Worm (Caenorhabditis elegans) whole organism, L2 larva: ENCODE measurements around the gene C07A4.2.
A peak's percentile ranks its signal among the peaks of the same experiment; 100 is the strongest.

ENCODE experiments used
- C34F6.9 ChIP-seq: fragments of 150-350 bp; optimal IDR thresholded peaks from 2 replicates; lab custom pipeline; 2014; ENCODE audit warnings: missing biosample characterization, missing genetic modification characterization
- F13H6.1 ChIP-seq: sonication (generic microtip); optimal IDR thresholded peaks from 2 replicates; lab custom pipeline; 2016; ENCODE audit warnings: missing genetic modification characterization, missing compliant biosample characterization
- R02D3.7 ChIP-seq: fragments of 150-350 bp; optimal IDR thresholded peaks from 2 replicates; lab custom pipeline; 2014; ENCODE audit warnings: missing biosample characterization, missing genetic modification characterization
- ZK546.5 ChIP-seq: sonication (generic microtip); optimal IDR thresholded peaks from 2 replicates; lab custom pipeline; 2017; ENCODE audit warnings: missing biosample characterization, missing genetic modification characterization
- aly-2 ChIP-seq: fragments of 150-350 bp; optimal IDR thresholded peaks from 2 replicates; lab custom pipeline; 2014; ENCODE audit warnings: missing biosample characterization, missing genetic modification characterization
- blmp-1 ChIP-seq: sonication (generic microtip); optimal IDR thresholded peaks from 2 replicates; lab custom pipeline; 2017; ENCODE audit warnings: missing genetic modification characterization, mild to moderate bottlenecking, missing compliant biosample characterization, antibody characterized with exemption, moderate library complexity; ENCODE audit not compliant: insufficient read depth
- ceh-16 ChIP-seq: fragments of 150-350 bp; optimal IDR thresholded peaks from 2 replicates; lab custom pipeline; 2014; ENCODE audit warnings: missing biosample characterization, missing genetic modification characterization
- crh-2 ChIP-seq: sonication (generic microtip); optimal IDR thresholded peaks from 2 replicates; lab custom pipeline; 2017; ENCODE audit warnings: missing biosample characterization, missing genetic modification characterization
- dmd-4 ChIP-seq: sonication (generic microtip); optimal IDR thresholded peaks from 2 replicates; lab custom pipeline; 2017; ENCODE audit warnings: missing biosample characterization, missing genetic modification characterization
- elt-1 ChIP-seq: fragments of 150-350 bp; optimal IDR thresholded peaks from 2 replicates; lab custom pipeline; 2014; ENCODE audit warnings: missing biosample characterization, missing genetic modification characterization
- elt-3 ChIP-seq: sonication (generic microtip); optimal IDR thresholded peaks from 2 replicates; lab custom pipeline; 2017; ENCODE audit warnings: missing biosample characterization, missing genetic modification characterization
- fos-1 ChIP-seq: fragments of 150-350 bp; optimal IDR thresholded peaks from 2 replicates; lab custom pipeline; 2014; ENCODE audit warnings: missing biosample characterization, missing genetic modification characterization
- gmeb-1 ChIP-seq: fragments of 150-350 bp; optimal IDR thresholded peaks from 2 replicates; lab custom pipeline; 2014; ENCODE audit warnings: missing biosample characterization, missing genetic modification characterization
- lin-13 ChIP-seq: fragments of 150-350 bp; optimal IDR thresholded peaks from 2 replicates; lab custom pipeline; 2014; ENCODE audit warnings: missing biosample characterization, missing genetic modification reagents, missing genetic modification characterization
- lsy-2 ChIP-seq, 2 experiments: fragments of 150-350 bp in 1 of 2; sonication (generic microtip) in 1 of 2; optimal IDR thresholded peaks; 2 replicates each; lab custom pipeline; 2014 to 2017; ENCODE audit warnings: missing biosample characterization in 2 of 2, missing genetic modification characterization in 2 of 2
- mab-5 ChIP-seq: fragments of 150-350 bp; optimal IDR thresholded peaks from 2 replicates; lab custom pipeline; 2014; ENCODE audit warnings: missing biosample characterization, missing genetic modification characterization
- mbf-1 ChIP-seq: sonication (generic microtip); optimal IDR thresholded peaks from 2 replicates; lab custom pipeline; 2017; ENCODE audit warnings: missing biosample characterization, missing genetic modification characterization
- mdl-1 ChIP-seq, 2 experiments: fragments of 150-350 bp in 1 of 2; sonication (generic microtip) in 1 of 2; optimal IDR thresholded peaks; 2 replicates each; lab custom pipeline; 2017; ENCODE audit warnings: missing biosample characterization in 2 of 2, missing genetic modification characterization in 2 of 2
- nhr-11 ChIP-seq: fragments of 150-350 bp; optimal IDR thresholded peaks from 2 replicates; lab custom pipeline; 2014; ENCODE audit warnings: missing biosample characterization, missing genetic modification characterization
- nhr-12 ChIP-seq: fragments of 150-350 bp; optimal IDR thresholded peaks from 2 replicates; lab custom pipeline; 2014; ENCODE audit warnings: missing biosample characterization, missing genetic modification characterization
- nhr-129 ChIP-seq: fragments of 150-350 bp; optimal IDR thresholded peaks from 2 replicates; lab custom pipeline; 2014; ENCODE audit warnings: missing biosample characterization, missing genetic modification characterization
- nhr-21 ChIP-seq: fragments of 150-350 bp; optimal IDR thresholded peaks from 2 replicates; lab custom pipeline; 2014; ENCODE audit warnings: missing biosample characterization, missing genetic modification characterization
- nhr-23 ChIP-seq: fragments of 150-350 bp; optimal IDR thresholded peaks from 2 replicates; lab custom pipeline; 2014; ENCODE audit warnings: missing biosample characterization, missing genetic modification reagents, missing genetic modification characterization
- nhr-237 ChIP-seq: fragments of 150-350 bp; optimal IDR thresholded peaks from 2 replicates; lab custom pipeline; 2014; ENCODE audit warnings: missing biosample characterization, missing genetic modification characterization
- nhr-6 ChIP-seq: fragments of 150-350 bp; optimal IDR thresholded peaks from 2 replicates; lab custom pipeline; 2014; ENCODE audit warnings: missing biosample characterization, missing genetic modification characterization
- nhr-77 ChIP-seq: fragments of 150-350 bp; optimal IDR thresholded peaks from 2 replicates; lab custom pipeline; 2014; ENCODE audit warnings: missing biosample characterization, missing genetic modification characterization
- peb-1 ChIP-seq: fragments of 150-350 bp; optimal IDR thresholded peaks from 2 replicates; lab custom pipeline; 2014; ENCODE audit warnings: missing biosample characterization, missing genetic modification characterization
- sem-4 ChIP-seq: fragments of 150-350 bp; optimal IDR thresholded peaks from 2 replicates; lab custom pipeline; 2014; ENCODE audit warnings: missing biosample characterization, missing genetic modification reagents, missing genetic modification characterization
- skn-1 ChIP-seq: sonication (generic microtip); optimal IDR thresholded peaks from 2 replicates; lab custom pipeline; 2017; ENCODE audit warnings: missing biosample characterization, missing genetic modification characterization
- sma-3 ChIP-seq: sonication (generic microtip); optimal IDR thresholded peaks from 2 replicates; lab custom pipeline; 2016; ENCODE audit warnings: missing genetic modification reagents, missing genetic modification characterization, missing compliant biosample characterization
- sma-9 ChIP-seq, 2 experiments: fragments of 150-350 bp in 1 of 2; sonication (generic microtip) in 1 of 2; optimal IDR thresholded peaks; 2 replicates each; lab custom pipeline; 2014 to 2016; ENCODE audit warnings: missing genetic modification characterization in 2 of 2, mild to moderate bottlenecking in 1 of 2, missing biosample characterization in 1 of 2, missing compliant biosample characterization in 1 of 2, missing genetic modification reagents in 1 of 2, moderate library complexity in 1 of 2
- snpc-4 ChIP-seq: fragments of 150-350 bp; optimal IDR thresholded peaks from 2 replicates; lab custom pipeline; 2014; ENCODE audit warnings: missing biosample characterization, missing genetic modification characterization
- unc-55 ChIP-seq: fragments of 150-350 bp; sonication (generic microtip); optimal IDR thresholded peaks from 3 replicates; lab custom pipeline; 2014; ENCODE audit warnings: missing biosample characterization, missing genetic modification reagents, missing genetic modification characterization
- unc-62 ChIP-seq: fragments of 150-350 bp; optimal IDR thresholded peaks from 2 replicates; lab custom pipeline; 2014; ENCODE audit warnings: missing biosample characterization, missing genetic modification reagents, missing genetic modification characterization
- zag-1 ChIP-seq: fragments of 150-350 bp; optimal IDR thresholded peaks from 2 replicates; lab custom pipeline; 2014; ENCODE audit warnings: missing biosample characterization, missing genetic modification characterization
- ztf-1 ChIP-seq: fragments of 200-800 bp; sonication (Bioruptor generic); conservative IDR thresholded peaks from 2 replicates; pipeline ENCODE4 v1.3.6; 2022; ENCODE audit warnings: missing genetic modification characterization, missing compliant biosample characterization
- ztf-11 ChIP-seq: sonication (generic microtip); optimal IDR thresholded peaks from 2 replicates; lab custom pipeline; 2017; ENCODE audit warnings: missing biosample characterization, missing genetic modification characterization

Gene C07A4.2

ce11 chrX:10155127-10155526 lies 16.9 kb upstream of the C07A4.2 start:
- TF ChIP-seq elt-3 = no peak
- no peak for TF ChIP-seq aly-2
- no peak for TF ChIP-seq mab-5 (tag; lab: Kevin White, UChicago)
- no peak for TF ChIP-seq snpc-4 (tag; lab: Kevin White, UChicago)
- TF ChIP-seq ztf-1 (GFP tag; lab: Robert Waterston, UW) = no peak
- no peak for TF ChIP-seq nhr-21 (tag; lab: Kevin White, UChicago)
- TF ChIP-seq zag-1 (tag; lab: Kevin White, UChicago) = no peak
- no peak for TF ChIP-seq nhr-12 (tag; lab: Kevin White, UChicago)
- TF ChIP-seq R02D3.7 = no peak
- TF ChIP-seq C34F6.9 (tag; lab: Kevin White, UChicago) = no peak
- TF ChIP-seq nhr-23 (tag; lab: Kevin White, UChicago) = no peak
- TF ChIP-seq lsy-2 (tag; optimal IDR thresholded peaks at IDR 0.05; lab: Kevin White, UChicago) = no peak
- no peak for TF ChIP-seq elt-1
- TF ChIP-seq sma-3 (GFP tag; lab: Kevin White, UChicago) = no peak
- no peak for TF ChIP-seq nhr-11 (tag; lab: Kevin White, UChicago)
- no peak for TF ChIP-seq nhr-77
- no peak for TF ChIP-seq sma-9 (GFP tag; optimal IDR thresholded peaks at IDR 0.05; lab: Kevin White, UChicago)
- no peak for TF ChIP-seq sma-9 (tag; optimal IDR thresholded peaks at IDR 0.05; lab: Kevin White, UChicago)

ce11 chrX:10158716-10159115 lies 13.3 kb upstream of the C07A4.2 start, which contains the start of gene erd-2.1:
TSS of gene erd-2.1 (minus strand) at chrX:10158829.
- TF ChIP-seq lsy-2 (tag; optimal IDR thresholded peaks at IDR 0.05; lab: Kevin White, UChicago) = peak in 1 of 2 experiments; percentile 72
- no peak for TF ChIP-seq nhr-23 (tag; lab: Kevin White, UChicago)
- TF ChIP-seq nhr-77 = no peak
- TF ChIP-seq ceh-16 (tag; lab: Kevin White, UChicago) = peak; percentile 7
- no peak for TF ChIP-seq snpc-4 (tag; lab: Kevin White, UChicago)
- TF ChIP-seq lin-13 (GFP tag; lab: Kevin White, UChicago) = peak; percentile 37
- no peak for TF ChIP-seq unc-62
- TF ChIP-seq sma-9 (GFP tag; optimal IDR thresholded peaks at IDR 0.05; lab: Kevin White, UChicago) = peak; percentile 71
- no peak for TF ChIP-seq sma-9 (tag; optimal IDR thresholded peaks at IDR 0.05; lab: Kevin White, UChicago)
- TF ChIP-seq unc-55 (GFP tag; lab: Kevin White, UChicago) = peak; percentile 67
- no peak for TF ChIP-seq R02D3.7
- TF ChIP-seq ZK546.5 (tag; lab: Kevin White, UChicago) = no peak
- no peak for TF ChIP-seq peb-1
- peak; percentile 62 for TF ChIP-seq C34F6.9 (tag; lab: Kevin White, UChicago)
- TF ChIP-seq gmeb-1 (tag; lab: Kevin White, UChicago) = no peak
- peak; percentile 87 for TF ChIP-seq nhr-129 (tag; lab: Kevin White, UChicago)
- TF ChIP-seq nhr-21 (tag; lab: Kevin White, UChicago) = peak; percentile 72
- no peak for TF ChIP-seq ztf-1 (GFP tag; lab: Robert Waterston, UW)
- TF ChIP-seq F13H6.1 = peak; percentile 51
- peak; percentile 9 to 40 for TF ChIP-seq mdl-1 (tag; optimal IDR thresholded peaks at IDR 0.05; lab: Kevin White, UChicago)
- TF ChIP-seq fos-1 (tag; lab: Kevin White, UChicago) = peak; percentile 73
- TF ChIP-seq blmp-1 (tag; lab: Kevin White, UChicago) = no peak
- TF ChIP-seq sem-4 (tag; lab: Kevin White, UChicago) = peak; percentile 67
- TF ChIP-seq nhr-11 (tag; lab: Kevin White, UChicago) = no peak
- TF ChIP-seq aly-2 = no peak
- no peak for TF ChIP-seq nhr-237
- TF ChIP-seq sma-3 (GFP tag; lab: Kevin White, UChicago) = peak; percentile 55
- TF ChIP-seq nhr-6 (tag; lab: Kevin White, UChicago) = no peak
- no peak for TF ChIP-seq dmd-4 (tag; lab: Kevin White, UChicago)
- TF ChIP-seq crh-2 (tag; lab: Kevin White, UChicago) = peak; percentile 98
- TF ChIP-seq zag-1 (tag; lab: Kevin White, UChicago) = peak; percentile 59

- TF ChIP-seq elt-1 (no peak), mbf-1 (tag; lab: Kevin White, UChicago) (no peak), skn-1 (tag; lab: Kevin White, UChicago) (no peak), gmeb-1 (tag; lab: Kevin White, UChicago) (no peak), nhr-129 (tag; lab: Kevin White, UChicago) (peak; percentile 10), C34F6.9 (tag; lab: Kevin White, UChicago) (peak; percentile 23), F13H6.1 (peak; percentile 8), ztf-11 (no peak)
Observed at ce11 chrX:10160097-10160677, 11.8 kb upstream of the C07A4.2 start, which contains the start of gene F09B9.4. TSS of gene F09B9.4 (plus strand) at chrX:10160627.
